Worm (Caenorhabditis elegans) whole organism, young adult: ENCODE measurements around the gene Y53F4B.5.

Experiments
- B0019.2 ChIP-seq: fragments of 200-800 bp; sonication (Bioruptor generic); conservative IDR thresholded peaks from 2 replicates; pipeline ENCODE4 v1.3.6; 2022; ENCODE audit warnings: missing genetic modification reagents, missing genetic modification characterization, missing compliant biosample characterization
- B0035.1 ChIP-seq: sonication (generic microtip); optimal IDR thresholded peaks from 2 replicates; lab custom pipeline; 2016; ENCODE audit warnings: missing genetic modification characterization, mild to moderate bottlenecking, missing compliant biosample characterization, missing genotype, missing genetic modification reagents
- D2030.7 ChIP-seq: fragments of 200-800 bp; sonication (Bioruptor generic); IDR thresholded peaks from 2 replicates; pipeline ENCODE4 v1.3.6; 2022; ENCODE audit warnings: missing genetic modification reagents, missing genetic modification characterization, missing compliant biosample characterization
- F22D6.2 ChIP-seq: sonication (generic microtip); optimal IDR thresholded peaks from 2 replicates; lab custom pipeline; 2016; ENCODE audit warnings: mild to moderate bottlenecking, missing genetic modification characterization, missing compliant biosample characterization
- F49E8.2 ChIP-seq: sonication (generic microtip); optimal IDR thresholded peaks from 3 replicates; lab custom pipeline; 2017; ENCODE audit warnings: missing genetic modification characterization, mild to moderate bottlenecking, missing compliant biosample characterization, antibody characterized with exemption, moderate library complexity; ENCODE audit not compliant: insufficient read depth
- K11D2.4 ChIP-seq: fragments of 200-800 bp; sonication (Bioruptor generic); IDR thresholded peaks from 2 replicates; pipeline ENCODE4 v1.3.6; 2022; ENCODE audit warnings: missing genetic modification reagents, missing genetic modification characterization, missing compliant biosample characterization
- K12H6.12 ChIP-seq: fragments of 200-800 bp; sonication (Bioruptor generic); optimal IDR thresholded peaks from 2 replicates; lab custom pipeline; 2018; ENCODE audit warnings: mild to moderate bottlenecking, missing genetic modification characterization, missing compliant biosample characterization
- T07F8.4 ChIP-seq: sonication (generic microtip); optimal IDR thresholded peaks from 2 replicates; lab custom pipeline; 2016; ENCODE audit warnings: mild to moderate bottlenecking, missing genetic modification characterization, moderate library complexity, missing compliant biosample characterization
- Y56A3A.18 ChIP-seq: fragments of 200-800 bp; sonication (Bioruptor generic); IDR thresholded peaks from 2 replicates; pipeline ENCODE4 v1.3.6; 2022; ENCODE audit warnings: missing genetic modification reagents, missing genetic modification characterization, missing compliant biosample characterization
- Y67H2A.10 ChIP-seq: fragments of 200-800 bp; sonication (Bioruptor generic); conservative IDR thresholded peaks from 2 replicates; pipeline ENCODE4 v1.3.6; 2022; ENCODE audit warnings: missing genetic modification reagents, missing genetic modification characterization, missing compliant biosample characterization
- Y79H2A.3 ChIP-seq: fragments of 200-800 bp; sonication (Bioruptor generic); conservative IDR thresholded peaks from 2 replicates; pipeline ENCODE4 v1.3.6; 2022; ENCODE audit warnings: missing genetic modification reagents, missing genetic modification characterization, missing compliant biosample characterization
- Y95B8A.8 ChIP-seq: fragments of 200-800 bp; sonication (Bioruptor generic); IDR thresholded peaks from 2 replicates; pipeline ENCODE4 v1.3.6; 2022; ENCODE audit warnings: missing genetic modification reagents, missing genetic modification characterization, missing compliant biosample characterization
- ceh-40 ChIP-seq: fragments of 200-800 bp; sonication (Bioruptor generic); IDR thresholded peaks from 2 replicates; pipeline ENCODE4 v1.3.6; 2022; ENCODE audit warnings: missing genetic modification characterization, missing compliant biosample characterization
- die-1 ChIP-seq: sonication (generic microtip); optimal IDR thresholded peaks from 2 replicates; lab custom pipeline; 2016; ENCODE audit warnings: missing genotype, mild to moderate bottlenecking, missing genetic modification characterization, missing compliant biosample characterization
- dpff-1 ChIP-seq: sonication (generic microtip); optimal IDR thresholded peaks from 2 replicates; lab custom pipeline; 2017; ENCODE audit warnings: mild to moderate bottlenecking, missing genetic modification characterization, missing compliant biosample characterization
- gei-17 ChIP-seq: fragments of 200-800 bp; sonication (Bioruptor generic); optimal IDR thresholded peaks from 2 replicates; lab custom pipeline; 2018; ENCODE audit warnings: mild to moderate bottlenecking, missing genetic modification characterization, missing compliant biosample characterization
- him-1 ChIP-seq: sonication (generic microtip); optimal IDR thresholded peaks from 2 replicates; lab custom pipeline; 2016; ENCODE audit warnings: missing genotype, missing genetic modification reagents, missing genetic modification characterization, missing compliant biosample characterization
- hlh-26 ChIP-seq: fragments of 200-800 bp; sonication (Bioruptor generic); conservative IDR thresholded peaks from 2 replicates; pipeline ENCODE4 v1.3.6; 2022; ENCODE audit warnings: missing genetic modification reagents, missing genetic modification characterization, missing compliant biosample characterization
- hmg-1.2 ChIP-seq: fragments of 200-800 bp; sonication (Bioruptor generic); IDR thresholded peaks from 2 replicates; pipeline ENCODE4 v1.3.6; 2022; ENCODE audit warnings: missing genetic modification reagents, missing genetic modification characterization, missing compliant biosample characterization
- hmg-20 ChIP-seq: fragments of 200-800 bp; sonication (Bioruptor generic); IDR thresholded peaks from 2 replicates; pipeline ENCODE4 v1.3.6; 2022; ENCODE audit warnings: missing genetic modification reagents, missing genetic modification characterization, missing compliant biosample characterization
- lin-40 ChIP-seq: sonication (generic microtip); optimal IDR thresholded peaks from 2 replicates; lab custom pipeline; 2016; ENCODE audit warnings: missing genetic modification characterization, mild to moderate bottlenecking, missing compliant biosample characterization, missing genotype, missing genetic modification reagents
- lin-54 ChIP-seq: fragments of 200-800 bp; sonication (Bioruptor generic); optimal IDR thresholded peaks from 2 replicates; lab custom pipeline; 2018; ENCODE audit warnings: mild to moderate bottlenecking, missing genetic modification characterization, missing compliant biosample characterization
- lir-1 ChIP-seq: fragments of 200-800 bp; sonication (Bioruptor generic); conservative IDR thresholded peaks from 2 replicates; pipeline ENCODE4 v1.3.6; 2022; ENCODE audit warnings: missing genetic modification reagents, missing genetic modification characterization, missing compliant biosample characterization
- lsl-1 ChIP-seq: fragments of 200-800 bp; sonication (Bioruptor generic); optimal IDR thresholded peaks from 2 replicates; lab custom pipeline; 2018; ENCODE audit warnings: mild to moderate bottlenecking, missing genetic modification characterization, moderate library complexity, missing compliant biosample characterization
- lsy-27 ChIP-seq: sonication (generic microtip); optimal IDR thresholded peaks from 2 replicates; lab custom pipeline; 2017; ENCODE audit warnings: missing genetic modification characterization, mild to moderate bottlenecking, missing compliant biosample characterization, antibody characterized with exemption, missing genotype, borderline replicate concordance; ENCODE audit not compliant: insufficient read depth
- madf-10 ChIP-seq: sonication (generic microtip); optimal IDR thresholded peaks from 2 replicates; lab custom pipeline; 2016; ENCODE audit warnings: mild to moderate bottlenecking, missing genetic modification characterization, missing compliant biosample characterization
- madf-3 ChIP-seq: fragments of 200-800 bp; sonication (Bioruptor generic); IDR thresholded peaks from 2 replicates; pipeline ENCODE4 v1.3.6; 2022; ENCODE audit warnings: missing genetic modification reagents, missing genetic modification characterization, missing compliant biosample characterization
- nhr-120 ChIP-seq: fragments of 200-800 bp; sonication (Bioruptor generic); IDR thresholded peaks from 2 replicates; pipeline ENCODE4 v1.3.6; 2022; ENCODE audit warnings: missing genetic modification characterization, missing compliant biosample characterization
- nhr-90 ChIP-seq: sonication (generic microtip); optimal IDR thresholded peaks from 2 replicates; lab custom pipeline; 2016; ENCODE audit warnings: missing genotype, mild to moderate bottlenecking, missing genetic modification characterization, missing compliant biosample characterization
- pha-4 ChIP-seq: fragments of 150-350 bp; sonication (generic microtip); optimal IDR thresholded peaks from 2 replicates; lab custom pipeline; 2014; ENCODE audit warnings: missing biosample characterization, missing genetic modification reagents, missing genetic modification characterization
- repo-1 ChIP-seq: sonication (generic microtip); optimal IDR thresholded peaks from 2 replicates; lab custom pipeline; 2017; ENCODE audit warnings: mild to moderate bottlenecking, missing genetic modification characterization, missing compliant biosample characterization
- snpc-3.4 ChIP-seq: sonication (generic microtip); optimal IDR thresholded peaks from 2 replicates; lab custom pipeline; 2017; ENCODE audit warnings: missing genetic modification characterization, mild to moderate bottlenecking, missing compliant biosample characterization, antibody characterized with exemption, moderate library complexity, missing genotype, missing genetic modification reagents
- snpc-4 ChIP-seq, 5 experiments: fragments of 150-350 bp in 1 of 5; sonication (generic microtip) in 4 of 5; optimal IDR thresholded peaks; 2 replicates each; lab custom pipeline; 2014 to 2018; ENCODE audit warnings: missing genetic modification characterization in 5 of 5, missing biosample characterization in 3 of 5, antibody characterized with exemption in 2 of 5, mild to moderate bottlenecking in 2 of 5, missing compliant biosample characterization in 2 of 5, missing genotype in 2 of 5, moderate library complexity in 2 of 5, missing genetic modification reagents in 1 of 5
- tbp1 ChIP-seq: fragments of 200-800 bp; sonication (Bioruptor generic); optimal IDR thresholded peaks from 2 replicates; lab custom pipeline; 2018; ENCODE audit warnings: mild to moderate bottlenecking, missing genetic modification characterization, missing compliant biosample characterization
- tlf-1 ChIP-seq: fragments of 200-800 bp; sonication (Bioruptor generic); optimal IDR thresholded peaks from 2 replicates; lab custom pipeline; 2018; ENCODE audit warnings: mild to moderate bottlenecking, missing genetic modification characterization, missing compliant biosample characterization
- zfh-2 ChIP-seq: fragments of 200-800 bp; sonication (Bioruptor generic); conservative IDR thresholded peaks from 2 replicates; pipeline ENCODE4 v1.3.6; 2022; ENCODE audit warnings: missing genetic modification reagents, missing genetic modification characterization, missing compliant biosample characterization
- ztf-26 ChIP-seq: sonication (generic microtip); optimal IDR thresholded peaks from 2 replicates; lab custom pipeline; 2017; ENCODE audit warnings: missing genetic modification characterization, missing compliant biosample characterization

Gene Y53F4B.5

DNA sequence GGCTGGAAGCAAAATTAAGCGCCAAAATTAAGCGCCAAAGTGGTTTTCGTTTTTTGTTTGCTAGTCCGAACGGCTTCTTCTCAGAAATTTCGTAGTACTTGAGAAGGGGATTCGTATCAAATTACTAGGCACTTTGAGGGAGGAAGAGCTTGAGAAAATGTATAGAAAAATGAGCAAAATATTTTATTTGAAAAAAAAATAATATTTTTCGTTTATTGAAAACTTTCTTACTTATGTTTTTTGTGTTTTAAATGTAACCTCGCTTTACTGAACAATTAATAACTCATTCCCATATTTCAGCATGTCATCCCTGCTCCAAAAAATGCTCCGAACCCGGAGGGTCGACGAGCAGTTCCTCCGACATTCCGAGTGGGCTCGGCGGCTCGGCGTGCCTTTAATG, 35.1 kb upstream of the Y53F4B.5 start, which contains the start of gene Y53F4B.12:
Gene Y53F4B.12 (plus strand): TSS at position 301 of the 400 bp plus-strand sequence.
- TF ChIP-seq T07F8.4 (tag; lab: Kevin White, UChicago) = no peak
- TF ChIP-seq hmg-20 = no peak
- no peak for TF ChIP-seq nhr-90 (tag; lab: Kevin White, UChicago)
- TF ChIP-seq ceh-40 (GFP tag; lab: Robert Waterston, UW) = no peak
- TF ChIP-seq Y67H2A.10 = no peak
- TF ChIP-seq K12H6.12 (tag; lab: Kevin White, UChicago) = no peak
- TF ChIP-seq madf-10 = no peak
- no peak for TF ChIP-seq gei-17 (GFP tag; lab: Kevin White, UChicago)
- no peak for TF ChIP-seq tlf-1 (GFP tag; lab: Kevin White, UChicago)
- TF ChIP-seq nhr-120 (GFP tag; lab: Robert Waterston, UW) = no peak
- no peak for TF ChIP-seq pha-4 (tag; lab: Kevin White, UChicago)
- TF ChIP-seq F49E8.2 (tag; lab: Kevin White, UChicago) = no peak
- no peak for TF ChIP-seq lsl-1 (GFP tag; lab: Kevin White, UChicago)
- TF ChIP-seq B0019.2 (GFP tag; lab: Robert Waterston, UW) = no peak
- no peak for TF ChIP-seq B0035.1
- no peak for TF ChIP-seq tbp1
- no peak for TF ChIP-seq snpc-3.4
- no peak for TF ChIP-seq die-1
- TF ChIP-seq Y95B8A.8 (GFP tag; lab: Robert Waterston, UW) = no peak
- TF ChIP-seq D2030.7 (GFP tag; lab: Robert Waterston, UW) = no peak

DNA sequence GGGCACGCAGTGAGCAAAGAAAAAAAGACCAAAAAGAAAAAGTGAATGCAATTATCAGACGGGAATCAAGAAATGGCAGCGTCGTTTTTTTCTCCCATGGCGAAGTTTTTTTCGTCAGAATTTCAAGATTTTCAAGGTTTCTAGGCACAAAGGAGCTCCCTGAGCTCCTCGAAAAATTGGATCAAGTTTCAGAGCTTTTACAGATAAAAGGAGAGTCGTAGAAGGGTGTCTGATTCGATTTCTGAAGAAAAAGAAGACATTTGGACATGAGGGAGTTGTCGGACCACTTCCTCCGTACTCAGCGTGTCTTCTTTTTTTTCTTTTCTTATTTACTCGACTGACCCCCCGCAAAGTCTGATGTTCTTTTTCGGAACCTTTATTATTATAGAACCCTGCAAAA, 31.9 kb upstream of the Y53F4B.5 start:
- no peak for TF ChIP-seq lsl-1 (GFP tag; lab: Kevin White, UChicago)
- TF ChIP-seq Y56A3A.18 (GFP tag; lab: Robert Waterston, UW) = no peak
- TF ChIP-seq lsy-27 (tag; lab: Kevin White, UChicago) = no peak
- TF ChIP-seq, all 124 proteins: peak for 0

DNA sequence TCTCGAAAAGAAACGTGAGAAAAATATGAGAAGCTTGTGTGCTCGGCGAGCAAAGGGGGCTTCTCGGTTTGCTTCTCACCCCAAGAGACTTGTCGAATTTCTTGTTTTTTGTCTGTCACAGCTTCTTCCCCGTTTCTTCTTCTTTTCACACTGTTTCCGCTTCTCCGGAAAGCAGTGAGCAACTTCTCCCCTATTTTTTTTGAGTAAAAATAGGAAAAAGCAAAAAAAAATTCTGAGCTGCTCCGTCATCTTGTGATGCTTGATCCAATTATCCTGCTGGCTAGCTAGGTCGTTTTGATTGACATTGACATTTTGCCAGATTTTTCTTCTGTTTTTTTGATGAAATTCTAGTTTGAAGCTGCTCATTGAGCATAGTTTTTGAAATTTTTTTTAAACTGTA, 30.6 kb upstream of the Y53F4B.5 start, which contains the start of gene Y53F4B.51:
Gene Y53F4B.51 (minus strand): TSS at position 63 of the 400 bp plus-strand sequence.
- TF ChIP-seq nhr-90 (tag; lab: Kevin White, UChicago) (no peak), nhr-120 (GFP tag; lab: Robert Waterston, UW) (no peak), F22D6.2 (no peak), lin-54 (GFP tag; lab: Kevin White, UChicago) (no peak), hmg-1.2 (GFP tag; lab: Robert Waterston, UW) (no peak), lin-40 (tag; lab: Kevin White, UChicago) (no peak), K11D2.4 (no peak), zfh-2 (GFP tag; lab: Robert Waterston, UW) (no peak), repo-1 (tag; lab: Kevin White, UChicago) (no peak), lir-1 (GFP tag; lab: Robert Waterston, UW) (no peak), hlh-26 (GFP tag; lab: Robert Waterston, UW) (no peak), snpc-4 (GFP tag; optimal IDR thresholded peaks at IDR 0.05; lab: Kevin White, UChicago) (no peak), snpc-4 (tag; optimal IDR thresholded peaks at IDR 0.05; lab: Kevin White, UChicago) (no peak), Y79H2A.3 (GFP tag; lab: Robert Waterston, UW) (no peak), dpff-1 (tag; lab: Kevin White, UChicago) (no peak), Y67H2A.10 (no peak), him-1 (tag; lab: Kevin White, UChicago) (no peak), ztf-26 (no peak), madf-3 (no peak)
